Worm (Caenorhabditis elegans): ENCODE measurements around the gene tag-65.
A peak's percentile ranks its signal among the peaks of the same experiment; 100 is the strongest.

The tag-65 gene

ce11 chrV:13649730-13650349 is 28.5 kb downstream of the tag-65 start, which contains the start of gene H37A05.4 (continued):
- TF ChIP-seq daf-12 (tag; optimal IDR thresholded peaks at IDR 0.05): no peak
- TF ChIP-seq F26F4.8 (GFP tag; conservative IDR thresholded peaks at IDR 0.05): no peak
- peak; percentile 8 for TF ChIP-seq spr-1 (tag; optimal IDR thresholded peaks at IDR 0.05)
- TF ChIP-seq duxl-1 (tag; optimal IDR thresholded peaks at IDR 0.05; ENCODE audit: poor library complexity): peak; percentile 84
- peak; percentile 38 for TF ChIP-seq mes-2 (tag; optimal IDR thresholded peaks at IDR 0.05; ENCODE audit: poor library complexity, severe bottlenecking)
- peak; percentile 81 for TF ChIP-seq Y105C5A.15 (GFP tag; IDR thresholded peaks at IDR 0.05)
- peak; percentile 9 for TF ChIP-seq nhr-28 (tag; optimal IDR thresholded peaks at IDR 0.05)
- no peak for TF ChIP-seq aly-2 (tag; optimal IDR thresholded peaks at IDR 0.05)
- no peak for TF ChIP-seq attf-4 (tag; optimal IDR thresholded peaks at IDR 0.05)
- no peak for TF ChIP-seq ztf-11 (tag; optimal IDR thresholded peaks at IDR 0.05)
- peak; percentile 47; the same call in 1 of the 2 replicates for TF ChIP-seq hmg-1.1 (GFP tag; IDR thresholded peaks at IDR 0.05)
- peak; percentile 91 for TF ChIP-seq mep-1 (tag; optimal IDR thresholded peaks at IDR 0.05)
- peak; percentile 60; the same call in 1 of the 2 replicates for TF ChIP-seq ceh-20 (GFP tag; IDR thresholded peaks at IDR 0.05)
- TF ChIP-seq Y48G9A.11 (GFP tag; IDR thresholded peaks at IDR 0.05): peak; percentile 50; the same call in 1 of the 2 replicates
- peak; percentile 35 for TF ChIP-seq zip-2 (tag; optimal IDR thresholded peaks at IDR 0.05)
- peak; percentile 42; the same call in 1 of the 2 replicates for TF ChIP-seq arid-1 (GFP tag; conservative IDR thresholded peaks at IDR 0.05)
- TF ChIP-seq aha-1 (tag): peak; percentile 70
- no peak for TF ChIP-seq fos-1 (tag; optimal IDR thresholded peaks at IDR 0.05)
- peak; percentile 23 for TF ChIP-seq nhr-48 (tag; optimal IDR thresholded peaks at IDR 0.05)
- no peak for TF ChIP-seq daf-19 (GFP tag; conservative IDR thresholded peaks at IDR 0.05)
- peak; percentile 68 for TF ChIP-seq ama-1 (optimal IDR thresholded peaks at IDR 0.05)
- no peak for TF ChIP-seq ZK337.2 (GFP tag; IDR thresholded peaks at IDR 0.05)
- TF ChIP-seq sdz-12 (GFP tag; optimal IDR thresholded peaks at IDR 0.05): peak; percentile 64
- TF ChIP-seq dmd-8 (GFP tag; IDR thresholded peaks at IDR 0.05): no peak
- no peak for TF ChIP-seq unc-39 (tag; optimal IDR thresholded peaks at IDR 0.05)
- TF ChIP-seq nhr-102 (tag; optimal IDR thresholded peaks at IDR 0.05): peak; percentile 88
- TF ChIP-seq ceh-82 (tag; optimal IDR thresholded peaks at IDR 0.05): no peak
- TF ChIP-seq ces-1 (GFP tag; optimal IDR thresholded peaks at IDR 0.05): no peak
- no peak for TF ChIP-seq madf-9 (GFP tag; conservative IDR thresholded peaks at IDR 0.05)
- TF ChIP-seq hlh-30 (tag; optimal IDR thresholded peaks at IDR 0.05; ENCODE audit: insufficient read depth): no peak
- TF ChIP-seq nhr-111 (GFP tag; optimal IDR thresholded peaks at IDR 0.05): no peak
- 0 out of 2 replicates have a peak, but pooled peaks have one; percentile 36 for TF ChIP-seq ctbp-1 (GFP tag; IDR thresholded peaks at IDR 0.05)
- peak in 1 of 2 experiments; percentile 78; a peak in 1 of 4 replicates for TF ChIP-seq madf-5 (GFP tag; IDR thresholded peaks at IDR 0.05)
- peak in 1 of 2 experiments; percentile 26 for TF ChIP-seq hif-1 (tag; optimal IDR thresholded peaks at IDR 0.05)
- TF ChIP-seq T26A8.4 (GFP tag; IDR thresholded peaks at IDR 0.05): peak; percentile 50; the same call in 1 of the 2 replicates
- 0 out of 2 replicates have a peak, but pooled peaks have one; percentile 35 for TF ChIP-seq egl-43 (GFP tag; IDR thresholded peaks at IDR 0.05)
- TF ChIP-seq T20F7.1 (GFP tag; optimal IDR thresholded peaks at IDR 0.05): no peak
- TF ChIP-seq D1046.2 (GFP tag; IDR thresholded peaks at IDR 0.05): 0 out of 2 replicates have a peak, but pooled peaks have one; percentile 42
- TF ChIP-seq fkh-10 (GFP tag; optimal IDR thresholded peaks at IDR 0.05): no peak
- peak; percentile 5 for TF ChIP-seq mxl-3 (GFP tag; optimal IDR thresholded peaks at IDR 0.05)
- TF ChIP-seq nhr-77 (tag; optimal IDR thresholded peaks at IDR 0.05): no peak
- TF ChIP-seq zfp-3 (GFP tag; conservative IDR thresholded peaks at IDR 0.05): peak; percentile 73
- no peak for TF ChIP-seq zip-11 (GFP tag; IDR thresholded peaks at IDR 0.05)
- peak in 1 of 2 experiments; percentile 56 for TF ChIP-seq unc-62 (GFP tag; optimal IDR thresholded peaks at IDR 0.05 in 1 of 2)
- no peak for TF ChIP-seq unc-62 (tag; optimal IDR thresholded peaks at IDR 0.05)
- TF ChIP-seq hlh-11 (tag; optimal IDR thresholded peaks at IDR 0.05): peak; percentile 23
- TF ChIP-seq mdt-29 (GFP tag; IDR thresholded peaks at IDR 0.05): peak; percentile 18; the same call in 1 of the 2 replicates
- no peak for TF ChIP-seq lin-39 (tag; optimal IDR thresholded peaks at IDR 0.05)
- 0 out of 2 replicates have a peak, but pooled peaks have one; percentile 22 for TF ChIP-seq lin-1 (GFP tag; IDR thresholded peaks at IDR 0.05)
- no peak for TF ChIP-seq ZK546.5 (tag; optimal IDR thresholded peaks at IDR 0.05)

Measured in whole organism, L4 larva.